Fruit fly (Drosophila melanogaster) whole organism: Measurements from ENCODE around the gene Mtr3.
A peak's percentile ranks its signal among the peaks of the same experiment; 100 is the strongest.

Experiments
- CG8478 ChIP-seq: fragments of >200 bp; optimal IDR thresholded peaks from 2 replicates; lab custom pipeline; 2018; ENCODE audit warnings: inconsistent platforms
- Dll ChIP-seq: fragments of >200 bp; optimal IDR thresholded peaks from 2 replicates; lab custom pipeline; 2017
- EcR ChIP-seq, 2 experiments: fragments of >200 bp; optimal IDR thresholded peaks; 2 replicates each; lab custom pipeline; 2017; ENCODE audit warnings: missing biosample characterization in 2 of 2, missing genetic modification characterization in 2 of 2, missing genetic modification reagents in 2 of 2
- pan ChIP-seq: fragments of >200 bp; optimal IDR thresholded peaks from 2 replicates; lab custom pipeline; 2017
- psq ChIP-seq: fragments of >200 bp; optimal IDR thresholded peaks from 2 replicates; lab custom pipeline; 2017
- usp ChIP-seq: fragments of >200 bp; optimal IDR thresholded peaks from 2 replicates; lab custom pipeline; 2017; ENCODE audit warnings: missing biosample characterization, missing genetic modification characterization, mixed read lengths

The Mtr3 gene

dm6 chr3L:19932917-19933316 is 19.4 kb upstream of the Mtr3 start:
- no peak for TF ChIP-seq usp (GFP tag; lab: Kevin White, UChicago)
- no peak for TF ChIP-seq CG8478 (lab: Kevin White, UChicago)
- no peak for TF ChIP-seq psq (lab: Kevin White, UChicago)
- TF ChIP-seq EcR (GFP tag; optimal IDR thresholded peaks at IDR 0.05; lab: Kevin White, UChicago): no peak
- TF ChIP-seq pan: no peak
- TF ChIP-seq Dll: no peak

- TF ChIP-seq pan (no peak), psq (lab: Kevin White, UChicago) (no peak), CG8478 (lab: Kevin White, UChicago) (no peak), Dll (no peak), EcR (GFP tag; optimal IDR thresholded peaks at IDR 0.05; lab: Kevin White, UChicago) (no peak)
These were observed 17.9 kb upstream of the Mtr3 start, which contains the start of gene CG46462 for dm6 chr3L:19931391-19931790. Gene CG46462, plus strand, starts transcription at chr3L:19931691.

dm6 chr3L:19929719-19930334 is 16.3 kb upstream of the Mtr3 start:
- TF ChIP-seq pan (peak; percentile 31), CG8478 (lab: Kevin White, UChicago) (no peak)

- no peak for TF ChIP-seq pan
- TF ChIP-seq psq (lab: Kevin White, UChicago): no peak
- TF ChIP-seq usp (GFP tag; lab: Kevin White, UChicago): no peak
- no peak for TF ChIP-seq Dll
- TF ChIP-seq EcR (GFP tag; optimal IDR thresholded peaks at IDR 0.05; lab: Kevin White, UChicago): no peak
- no peak for TF ChIP-seq CG8478 (lab: Kevin White, UChicago)
These were observed 15.7 kb upstream of the Mtr3 start for dm6 chr3L:19929051-19929718.

dm6 chr3L:19928435-19929011 is 15.0 kb upstream of the Mtr3 start, which contains the start of the genes CG8004 and RhoGDI:
Gene CG8004, minus strand, starts transcription at chr3L:19928508.
Gene RhoGDI, plus strand, starts transcription at chr3L:19928743.
- TF ChIP-seq Dll: no peak

dm6 chr3L:19924771-19925304 is 11.3 kb upstream of the Mtr3 start, which contains the start of gene Grasp65:
Gene Grasp65, plus strand, starts transcription at chr3L:19924943.
- TF ChIP-seq Dll (no peak), psq (lab: Kevin White, UChicago) (no peak), EcR (GFP tag; optimal IDR thresholded peaks at IDR 0.05; lab: Kevin White, UChicago) (no peak), usp (GFP tag; lab: Kevin White, UChicago) (no peak), CG8478 (lab: Kevin White, UChicago) (no peak), pan (no peak)

- no peak for TF ChIP-seq usp (GFP tag; lab: Kevin White, UChicago)
- TF ChIP-seq Dll: no peak
- no peak for TF ChIP-seq CG8478 (lab: Kevin White, UChicago)
- no peak for TF ChIP-seq pan
- no peak for TF ChIP-seq EcR (GFP tag; optimal IDR thresholded peaks at IDR 0.05; lab: Kevin White, UChicago)
- TF ChIP-seq psq (lab: Kevin White, UChicago): no peak
These were observed 9.6 kb upstream of the Mtr3 start, which contains the start of gene Pfdn6 for dm6 chr3L:19922833-19923745. Gene Pfdn6, plus strand, starts transcription at chr3L:19923671.

- no peak for TF ChIP-seq Dll
These were observed 6.5 kb upstream of the Mtr3 start for dm6 chr3L:19919981-19920380.

- TF ChIP-seq psq (lab: Kevin White, UChicago): no peak
- no peak for TF ChIP-seq pan
- TF ChIP-seq Dll: no peak
- no peak for TF ChIP-seq CG8478 (lab: Kevin White, UChicago)
- no peak for TF ChIP-seq EcR (GFP tag; optimal IDR thresholded peaks at IDR 0.05; lab: Kevin White, UChicago)
- TF ChIP-seq usp (GFP tag; lab: Kevin White, UChicago): no peak
These were observed 1.3 kb upstream of the Mtr3 start, which contains the start of gene Rpn1 for dm6 chr3L:19914833-19915232. Gene Rpn1, plus strand, starts transcription at chr3L:19915051.

dm6 chr3L:19910054-19910414 is 3.5 kb downstream of the Mtr3 start, which contains the start of the genes Mi-2 and Prp3:
Gene Mi-2, minus strand, starts transcription at chr3L:19910215.
Gene Prp3, plus strand, starts transcription at chr3L:19910300.
- TF ChIP-seq CG8478 (lab: Kevin White, UChicago): no peak
- TF ChIP-seq pan: no peak
- no peak for TF ChIP-seq psq (lab: Kevin White, UChicago)
- TF ChIP-seq EcR (GFP tag; optimal IDR thresholded peaks at IDR 0.05; lab: Kevin White, UChicago): no peak
- TF ChIP-seq usp (GFP tag; lab: Kevin White, UChicago): no peak
- no peak for TF ChIP-seq Dll

- TF ChIP-seq CG8478 (lab: Kevin White, UChicago): no peak
These were observed 4.1 kb downstream of the Mtr3 start for dm6 chr3L:19909234-19910053.
